Fruit fly (Drosophila melanogaster): ENCODE measurements around the gene CG5122.

The CG5122 gene

dm6 chr2L:13176701-13177249 lies 46.4 kb downstream of the CG5122 start, which contains the start of the genes Sfmbt and CG5439 (continued):
- no peak for TF ChIP-seq Hmr (GFP tag; optimal IDR thresholded peaks at IDR 0.05)
- TF ChIP-seq twi (tag; optimal IDR thresholded peaks at IDR 0.05) = peak; percentile 50
- 0 out of 2 replicates have a peak, but pooled peaks have one; percentile 28 for TF ChIP-seq wor (GFP tag; IDR thresholded peaks at IDR 0.05)
- no peak for TF ChIP-seq gce (GFP tag; IDR thresholded peaks at IDR 0.05)
- no peak for TF ChIP-seq CG1603 (tag; optimal IDR thresholded peaks at IDR 0.05)
- TF ChIP-seq wek (GFP tag; optimal IDR thresholded peaks at IDR 0.05) = no peak
- TF ChIP-seq fd102C (GFP tag; optimal IDR thresholded peaks at IDR 0.05) = no peak
- no peak for TF ChIP-seq CG32767 (GFP tag; IDR thresholded peaks at IDR 0.05)
- peak; percentile 91 for TF ChIP-seq CG30403 (GFP tag; optimal IDR thresholded peaks at IDR 0.05)
- peak; percentile 72 for TF ChIP-seq CG8944 (GFP tag; optimal IDR thresholded peaks at IDR 0.05)
- no peak for TF ChIP-seq fru (optimal IDR thresholded peaks at IDR 0.05)
- TF ChIP-seq chif (GFP tag; optimal IDR thresholded peaks at IDR 0.05) = peak; percentile 58 to 69
- TF ChIP-seq CG17912 (GFP tag; optimal IDR thresholded peaks at IDR 0.05) = peak; percentile 72
- no peak for TF ChIP-seq Trl (optimal IDR thresholded peaks at IDR 0.05)
- TF ChIP-seq Trl (GFP tag; optimal IDR thresholded peaks at IDR 0.05) = peak; percentile 82
- no peak for TF ChIP-seq CG7963 (GFP tag; IDR thresholded peaks at IDR 0.05; ENCODE audit: partially characterized antibody)
- no peak for TF ChIP-seq Nf-YC (tag; optimal IDR thresholded peaks at IDR 0.05)
- no peak for TF ChIP-seq CG10431 (GFP tag; optimal IDR thresholded peaks at IDR 0.05)
- TF ChIP-seq mld (GFP tag; IDR thresholded peaks at IDR 0.05; ENCODE audit: partially characterized antibody) = 0 out of 3 replicates have a peak, but pooled peaks have one; percentile 38
- peak; percentile 81 for TF ChIP-seq CHES-1-like (GFP tag; optimal IDR thresholded peaks at IDR 0.05)
- TF ChIP-seq CG9609 (GFP tag; optimal IDR thresholded peaks at IDR 0.05) = peak; percentile 78
- no peak for TF ChIP-seq Hand (GFP tag; optimal IDR thresholded peaks at IDR 0.05)
- no peak for TF ChIP-seq CG14050 (GFP tag; IDR thresholded peaks at IDR 0.05)
- peak; percentile 26 for TF ChIP-seq tup (GFP tag; optimal IDR thresholded peaks at IDR 0.05)
- TF ChIP-seq zen (tag; optimal IDR thresholded peaks at IDR 0.05) = peak; percentile 77
- peak; percentile 69 for TF ChIP-seq CG16863 (GFP tag; optimal IDR thresholded peaks at IDR 0.05)
- peak; percentile 61 for TF ChIP-seq CG11247 (GFP tag; IDR thresholded peaks at IDR 0.05)
- peak; percentile 38 for TF ChIP-seq H2.0 (GFP tag; IDR thresholded peaks at IDR 0.05)
- TF ChIP-seq cato (GFP tag; optimal IDR thresholded peaks at IDR 0.05; ENCODE audit: borderline replicate concordance) = peak; percentile 65
- no peak for TF ChIP-seq ap (GFP tag; IDR thresholded peaks at IDR 0.05)
- TF ChIP-seq CG2116 (GFP tag; optimal IDR thresholded peaks at IDR 0.05) = peak; percentile 89
- peak; percentile 57 to 77 for TF ChIP-seq Pdp1 (GFP tag; optimal IDR thresholded peaks at IDR 0.05)
- TF ChIP-seq bcd (GFP tag; optimal IDR thresholded peaks at IDR 0.05) = no peak
- TF ChIP-seq Eip74EF (GFP tag; optimal IDR thresholded peaks at IDR 0.05) = no peak
- TF ChIP-seq lab (GFP tag; optimal IDR thresholded peaks at IDR 0.05) = no peak
- TF ChIP-seq Hr78 (GFP tag; optimal IDR thresholded peaks at IDR 0.05) = no peak
- peak; percentile 42; the same call in 1 of the 3 replicates for TF ChIP-seq ken (GFP tag; IDR thresholded peaks at IDR 0.05)
- peak; percentile 31 for TF ChIP-seq CG1792 (GFP tag; optimal IDR thresholded peaks at IDR 0.05)
- peak; percentile 84 for TF ChIP-seq HmgZ (tag; optimal IDR thresholded peaks at IDR 0.05)
- TF ChIP-seq salm (tag; optimal IDR thresholded peaks at IDR 0.05) = peak; percentile 5
- TF ChIP-seq Ets97D (GFP tag; optimal IDR thresholded peaks at IDR 0.05) = peak; percentile 81
- peak; percentile 65; the same call in 2 of the 3 replicates for TF ChIP-seq CG11560 (tag; IDR thresholded peaks at IDR 0.05)
- no peak for TF ChIP-seq CG18599 (GFP tag; optimal IDR thresholded peaks at IDR 0.05)
- peak; percentile 91 for TF ChIP-seq nmo (GFP tag; optimal IDR thresholded peaks at IDR 0.05)
- peak; percentile 84 for TF ChIP-seq phol (tag; optimal IDR thresholded peaks at IDR 0.05)
- no peak for TF ChIP-seq caup (GFP tag; optimal IDR thresholded peaks at IDR 0.05; ENCODE audit: severe bottlenecking)
- peak; percentile 71 for TF ChIP-seq CG4854 (GFP tag; optimal IDR thresholded peaks at IDR 0.05)
- TF ChIP-seq luna (GFP tag; optimal IDR thresholded peaks at IDR 0.05) = peak; percentile 60
- TF ChIP-seq CG17802 (tag; optimal IDR thresholded peaks at IDR 0.05) = peak; percentile 43
